Worm (Caenorhabditis elegans) whole organism, late embryonic: ENCODE measurements around the gene Y66D12A.3.
A peak's percentile ranks its signal among the peaks of the same experiment; 100 is the strongest.

Experiments used
- C08G9.2 ChIP-seq: sonication (generic microtip); optimal IDR thresholded peaks from 2 replicates; lab custom pipeline; 2016; ENCODE audit warnings: mild to moderate bottlenecking, missing genetic modification characterization, moderate library complexity, missing compliant biosample characterization
- C38D4.7 ChIP-seq: fragments of 200-800 bp; sonication (Bioruptor generic); optimal IDR thresholded peaks from 2 replicates; lab custom pipeline; 2018; ENCODE audit warnings: mild to moderate bottlenecking, missing genetic modification characterization, moderate library complexity, missing compliant biosample characterization
- K02D7.2 ChIP-seq: sonication (generic microtip); optimal IDR thresholded peaks from 2 replicates; lab custom pipeline; 2017; ENCODE audit warnings: mild to moderate bottlenecking, missing genetic modification characterization, missing compliant biosample characterization
- K09A11.1 ChIP-seq: sonication (generic microtip); optimal IDR thresholded peaks from 2 replicates; lab custom pipeline; 2017; ENCODE audit warnings: antibody characterized with exemption, mild to moderate bottlenecking, missing genetic modification characterization, missing compliant biosample characterization; ENCODE audit not compliant: insufficient read depth
- ceh-14 ChIP-seq: sonication (generic microtip); optimal IDR thresholded peaks from 2 replicates; lab custom pipeline; 2016; ENCODE audit warnings: missing genotype, missing genetic modification characterization, missing compliant biosample characterization
- ceh-18 ChIP-seq: sonication (generic microtip); optimal IDR thresholded peaks from 2 replicates; lab custom pipeline; 2016; ENCODE audit warnings: missing genetic modification characterization, missing compliant biosample characterization
- ceh-30 ChIP-seq: fragments of 150-350 bp; optimal IDR thresholded peaks from 2 replicates; lab custom pipeline; 2014; ENCODE audit warnings: missing biosample characterization, missing genetic modification characterization
- ceh-45 ChIP-seq: fragments of 200-800 bp; sonication (Bioruptor generic); IDR thresholded peaks from 2 replicates; pipeline ENCODE4 v1.3.6; 2022; ENCODE audit warnings: missing genetic modification reagents, missing genetic modification characterization, missing compliant biosample characterization
- ceh-6 ChIP-seq: fragments of 200-800 bp; sonication (Bioruptor generic); optimal IDR thresholded peaks from 2 replicates; lab custom pipeline; 2018; ENCODE audit warnings: mild to moderate bottlenecking, missing genetic modification characterization, missing compliant biosample characterization
- ceh-9 ChIP-seq: sonication (generic microtip); optimal IDR thresholded peaks from 2 replicates; lab custom pipeline; 2016; ENCODE audit warnings: mild to moderate bottlenecking, missing genetic modification characterization, inconsistent platforms, missing compliant biosample characterization
- che-1 ChIP-seq: sonication (generic microtip); optimal IDR thresholded peaks from 2 replicates; lab custom pipeline; 2016; ENCODE audit warnings: mild to moderate bottlenecking, missing genetic modification characterization, missing compliant biosample characterization
- dmd-4 ChIP-seq: sonication (generic microtip); optimal IDR thresholded peaks from 2 replicates; lab custom pipeline; 2016; ENCODE audit warnings: borderline replicate concordance, missing genetic modification characterization, missing compliant biosample characterization
- elt-2 ChIP-seq: sonication (generic microtip); optimal IDR thresholded peaks from 2 replicates; lab custom pipeline; 2016; ENCODE audit warnings: missing genetic modification reagents, missing genetic modification characterization, missing compliant biosample characterization
- elt-4 ChIP-seq: sonication (generic microtip); optimal IDR thresholded peaks from 2 replicates; lab custom pipeline; 2016; ENCODE audit warnings: missing genetic modification characterization, missing compliant biosample characterization
- fax-1 ChIP-seq: sonication (generic microtip); optimal IDR thresholded peaks from 2 replicates; lab custom pipeline; 2016; ENCODE audit warnings: missing genotype, missing genetic modification characterization, missing compliant biosample characterization
- fkh-10 ChIP-seq: fragments of 150-350 bp; optimal IDR thresholded peaks from 2 replicates; lab custom pipeline; 2014; ENCODE audit warnings: missing biosample characterization, missing genetic modification reagents, missing genetic modification characterization
- hlh-13 ChIP-seq: fragments of 200-800 bp; sonication (Bioruptor generic); optimal IDR thresholded peaks from 2 replicates; lab custom pipeline; 2018; ENCODE audit warnings: mild to moderate bottlenecking, missing genetic modification characterization, missing compliant biosample characterization
- hlh-30 ChIP-seq: sonication (generic microtip); optimal IDR thresholded peaks from 2 replicates; lab custom pipeline; 2017; ENCODE audit warnings: antibody characterized with exemption, missing genetic modification characterization, missing compliant biosample characterization; ENCODE audit not compliant: insufficient read depth
- hlh-6 ChIP-seq: sonication (generic microtip); optimal IDR thresholded peaks from 2 replicates; lab custom pipeline; 2016; ENCODE audit warnings: missing genotype, missing genetic modification characterization, missing compliant biosample characterization
- lim-6 ChIP-seq: sonication (generic microtip); optimal IDR thresholded peaks from 2 replicates; lab custom pipeline; 2016; ENCODE audit warnings: missing genetic modification characterization, missing compliant biosample characterization
- madf-2 ChIP-seq: sonication (generic microtip); optimal IDR thresholded peaks from 2 replicates; lab custom pipeline; 2017; ENCODE audit warnings: missing genetic modification characterization, missing compliant biosample characterization
- nfya-1 ChIP-seq: sonication (generic microtip); optimal IDR thresholded peaks from 2 replicates; lab custom pipeline; 2017; ENCODE audit warnings: missing genetic modification characterization, mild to moderate bottlenecking, missing compliant biosample characterization, antibody characterized with exemption, moderate library complexity
- nhr-11 ChIP-seq: fragments of 150-350 bp; optimal IDR thresholded peaks from 2 replicates; lab custom pipeline; 2014; ENCODE audit warnings: missing biosample characterization, missing genetic modification characterization
- odd-2 ChIP-seq: sonication (generic microtip); optimal IDR thresholded peaks from 2 replicates; lab custom pipeline; 2017; ENCODE audit warnings: antibody characterized with exemption, mild to moderate bottlenecking, missing genetic modification characterization, missing compliant biosample characterization
- pag-3 ChIP-seq: sonication (generic microtip); optimal IDR thresholded peaks from 2 replicates; lab custom pipeline; 2016; ENCODE audit warnings: missing compliant biosample characterization, missing genetic modification characterization, borderline replicate concordance
- pat-9 ChIP-seq: fragments of 200-800 bp; sonication (Bioruptor generic); optimal IDR thresholded peaks from 2 replicates; lab custom pipeline; 2018; ENCODE audit warnings: mild to moderate bottlenecking, missing genetic modification characterization, moderate library complexity, missing compliant biosample characterization
- pha-2 ChIP-seq: sonication (generic microtip); optimal IDR thresholded peaks from 2 replicates; lab custom pipeline; 2017; ENCODE audit warnings: mild to moderate bottlenecking, missing genetic modification characterization, missing compliant biosample characterization
- syd-9 ChIP-seq: sonication (generic microtip); optimal IDR thresholded peaks from 2 replicates; lab custom pipeline; 2016; ENCODE audit warnings: mild to moderate bottlenecking, missing genetic modification characterization, moderate library complexity, missing compliant biosample characterization
- tbx-2 ChIP-seq: sonication (generic microtip); optimal IDR thresholded peaks from 2 replicates; lab custom pipeline; 2016; ENCODE audit warnings: missing genetic modification characterization, missing compliant biosample characterization
- unc-42 ChIP-seq: sonication (generic microtip); optimal IDR thresholded peaks from 2 replicates; lab custom pipeline; 2016; ENCODE audit warnings: missing genotype, missing genetic modification characterization, missing compliant biosample characterization
- unc-86 ChIP-seq: sonication (generic microtip); optimal IDR thresholded peaks from 2 replicates; lab custom pipeline; 2016; ENCODE audit warnings: missing genetic modification characterization, missing compliant biosample characterization

Y66D12A.3 gene

ce11 chrIII:11558251-11558650 lies 30.8 kb upstream of the Y66D12A.3 start:
- TF ChIP-seq lim-6 (no peak), unc-86 (tag; lab: Kevin White, UChicago) (no peak), unc-42 (tag; lab: Kevin White, UChicago) (no peak), ceh-30 (tag; lab: Kevin White, UChicago) (no peak), pha-2 (tag; lab: Kevin White, UChicago) (no peak), madf-2 (no peak), ceh-18 (tag; lab: Kevin White, UChicago) (no peak)
- TF ChIP-seq, all 69 proteins: peak for 0

ce11 chrIII:11559677-11560076 lies 29.3 kb upstream of the Y66D12A.3 start:
- TF ChIP-seq odd-2 (no peak), C38D4.7 (GFP tag; lab: Kevin White, UChicago) (no peak), nhr-11 (no peak), syd-9 (tag; lab: Kevin White, UChicago) (no peak), nfya-1 (tag; lab: Kevin White, UChicago) (no peak), K09A11.1 (tag; lab: Kevin White, UChicago) (no peak), pag-3 (tag; lab: Kevin White, UChicago) (no peak), K02D7.2 (tag; lab: Kevin White, UChicago) (no peak), hlh-13 (no peak), C08G9.2 (tag; lab: Kevin White, UChicago) (no peak), che-1 (no peak), ceh-9 (no peak), fax-1 (tag; lab: Kevin White, UChicago) (no peak), hlh-6 (tag; lab: Kevin White, UChicago) (no peak)

ce11 chrIII:11560504-11561202 lies 28.4 kb upstream of the Y66D12A.3 start, which contains the start of gene ztf-29:
Gene ztf-29, plus strand, starts transcription at chrIII:11561152.
- no peak for TF ChIP-seq tbx-2 (tag; lab: Kevin White, UChicago)
- TF ChIP-seq pat-9 = no peak
- TF ChIP-seq elt-2 (tag; lab: Kevin White, UChicago) = peak; percentile 75
- peak; percentile 22 for TF ChIP-seq ceh-6
- no peak for TF ChIP-seq ceh-9
- TF ChIP-seq unc-42 (tag; lab: Kevin White, UChicago) = no peak
- TF ChIP-seq C38D4.7 (GFP tag; lab: Kevin White, UChicago) = no peak
- TF ChIP-seq, all 69 proteins: peak for 2

ce11 chrIII:11561597-11561996 lies 27.4 kb upstream of the Y66D12A.3 start:
- TF ChIP-seq ceh-14 (tag; lab: Kevin White, UChicago) (no peak), elt-4 (tag; lab: Kevin White, UChicago) (peak; percentile 86), C38D4.7 (GFP tag; lab: Kevin White, UChicago) (no peak), dmd-4 (tag; lab: Kevin White, UChicago) (no peak), ceh-45 (no peak), fkh-10 (GFP tag; lab: Kevin White, UChicago) (no peak)

ce11 chrIII:11563417-11563949 lies 25.5 kb upstream of the Y66D12A.3 start, which contains the start of gene Y66D12A.11:
Gene Y66D12A.11, plus strand, starts transcription at chrIII:11563467.
- TF ChIP-seq hlh-30 (tag; lab: Kevin White, UChicago) = no peak
- TF ChIP-seq, all 69 proteins: peak for 0
